Worm (Caenorhabditis elegans): ENCODE measurements around the gene atf-2.

DNA sequence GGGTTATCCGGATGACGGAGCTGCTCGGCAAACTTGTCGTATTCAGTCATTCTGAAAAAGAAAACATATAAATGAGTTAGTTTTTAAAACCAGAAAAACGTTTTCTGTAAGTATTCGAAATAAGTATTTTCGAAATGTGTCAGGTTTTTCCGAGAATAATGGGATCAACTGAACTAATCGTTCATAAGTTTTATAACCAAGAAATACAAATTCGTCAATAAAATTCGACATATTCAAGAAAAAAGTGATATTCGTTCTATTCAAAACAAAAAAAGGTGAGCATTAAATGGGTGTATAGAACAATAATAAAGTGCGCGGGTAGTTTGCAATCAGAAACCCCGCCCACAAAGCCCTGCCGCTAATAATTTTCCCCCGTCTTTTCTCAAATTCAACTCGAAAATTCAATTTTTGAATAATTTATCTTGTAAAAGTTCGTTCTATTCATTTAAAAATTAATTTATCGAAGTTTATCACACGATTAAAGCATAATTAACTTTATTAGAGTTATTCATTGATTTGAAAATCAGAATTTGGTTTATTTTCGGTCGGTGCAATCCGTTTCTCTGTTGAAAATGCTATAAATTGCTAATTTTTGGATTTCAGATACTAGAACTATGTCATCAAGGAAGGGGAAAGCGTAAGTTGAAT is 35.4 kb upstream of the atf-2 start, which contains the start of the genes cyn-11 and T01B7.5:
- no peak for TF ChIP-seq nhr-76 (tag; optimal IDR thresholded peaks at IDR 0.05)
- TF ChIP-seq unc-130 (GFP tag; optimal IDR thresholded peaks at IDR 0.05), result no peak
- TF ChIP-seq set-16 (GFP tag; IDR thresholded peaks at IDR 0.05), result no peak
- TF ChIP-seq skn-1 (tag; optimal IDR thresholded peaks at IDR 0.05), result no peak
- no peak for TF ChIP-seq nhr-25 (tag; optimal IDR thresholded peaks at IDR 0.05; ENCODE audit: borderline replicate concordance, insufficient read depth)
- TF ChIP-seq nhr-11 (tag; optimal IDR thresholded peaks at IDR 0.05), result no peak
- no peak for TF ChIP-seq snpc-4 (tag; optimal IDR thresholded peaks at IDR 0.05)
- no peak for TF ChIP-seq lin-29 (GFP tag; IDR thresholded peaks at IDR 0.05)
